Worm (Caenorhabditis elegans) whole organism, mixed stage, embryonic: ENCODE measurements around the gene K04C1.5.

Source experiments
- M03D4.4 ChIP-seq: sonication (generic microtip); optimal IDR thresholded peaks from 2 replicates; lab custom pipeline; 2017; ENCODE audit warnings: mild to moderate bottlenecking, missing genetic modification characterization, missing compliant biosample characterization
- bed-3 ChIP-seq: fragments of 200-800 bp; sonication (Bioruptor generic); optimal IDR thresholded peaks from 3 replicates; lab custom pipeline; 2018; ENCODE audit warnings: mild to moderate bottlenecking, missing genetic modification characterization, moderate library complexity, missing compliant biosample characterization
- blmp-1 ChIP-seq: fragments of 150-350 bp; optimal IDR thresholded peaks from 2 replicates; lab custom pipeline; 2014; ENCODE audit warnings: missing biosample characterization, missing genetic modification characterization
- ceh-39 ChIP-seq: fragments of 150-350 bp; optimal IDR thresholded peaks from 2 replicates; lab custom pipeline; 2014; ENCODE audit warnings: missing biosample characterization, missing genetic modification characterization
- ceh-43 ChIP-seq: fragments of 200-800 bp; sonication (Bioruptor generic); optimal IDR thresholded peaks from 2 replicates; lab custom pipeline; 2018; ENCODE audit warnings: mild to moderate bottlenecking, missing genetic modification characterization, moderate library complexity, missing compliant biosample characterization
- ceh-83 ChIP-seq: fragments of 200-800 bp; sonication (Bioruptor generic); optimal IDR thresholded peaks from 2 replicates; lab custom pipeline; 2018; ENCODE audit warnings: mild to moderate bottlenecking, missing genetic modification characterization, missing compliant biosample characterization
- cnd-1 ChIP-seq: fragments of 200-800 bp; sonication (Bioruptor generic); optimal IDR thresholded peaks from 2 replicates; lab custom pipeline; 2018; ENCODE audit warnings: mild to moderate bottlenecking, missing genetic modification characterization, missing compliant biosample characterization
- drap-1 ChIP-seq: fragments of 200-800 bp; sonication (Bioruptor generic); optimal IDR thresholded peaks from 3 replicates; lab custom pipeline; 2018; ENCODE audit warnings: mild to moderate bottlenecking, missing genetic modification characterization, missing compliant biosample characterization
- elt-1 ChIP-seq: sonication (generic microtip); optimal IDR thresholded peaks from 2 replicates; lab custom pipeline; 2017; ENCODE audit warnings: missing genetic modification characterization, mild to moderate bottlenecking, missing compliant biosample characterization, antibody characterized with exemption, moderate library complexity, borderline replicate concordance; ENCODE audit not compliant: insufficient read depth
- elt-3 ChIP-seq: fragments of 150-350 bp; optimal IDR thresholded peaks from 2 replicates; lab custom pipeline; 2014; ENCODE audit warnings: missing biosample characterization, missing genetic modification characterization
- ham-2 ChIP-seq: fragments of 200-800 bp; sonication (Bioruptor generic); optimal IDR thresholded peaks from 2 replicates; lab custom pipeline; 2018; ENCODE audit warnings: mild to moderate bottlenecking, missing genetic modification characterization, missing compliant biosample characterization
- hlh-1 ChIP-seq: fragments of 150-350 bp; optimal IDR thresholded peaks from 2 replicates; lab custom pipeline; 2014; ENCODE audit warnings: missing biosample characterization, missing genetic modification reagents, missing genetic modification characterization
- lin-32 ChIP-seq: fragments of 200-800 bp; sonication (Bioruptor generic); optimal IDR thresholded peaks from 2 replicates; lab custom pipeline; 2018; ENCODE audit warnings: mild to moderate bottlenecking, missing genetic modification characterization, missing compliant biosample characterization
- mep-1 ChIP-seq: fragments of 150-350 bp; optimal IDR thresholded peaks from 2 replicates; lab custom pipeline; 2017; ENCODE audit warnings: missing biosample characterization, missing genetic modification reagents, missing genetic modification characterization, inconsistent platforms
- mls-2 ChIP-seq: sonication (generic microtip); optimal IDR thresholded peaks from 2 replicates; lab custom pipeline; 2016; ENCODE audit warnings: mild to moderate bottlenecking, missing genetic modification characterization, moderate library complexity, missing compliant biosample characterization
- nhr-12 ChIP-seq: fragments of 150-350 bp; optimal IDR thresholded peaks from 2 replicates; lab custom pipeline; 2014; ENCODE audit warnings: missing biosample characterization, missing genetic modification characterization
- nhr-2 ChIP-seq: fragments of 150-350 bp; optimal IDR thresholded peaks from 2 replicates; lab custom pipeline; 2014; ENCODE audit warnings: missing biosample characterization, missing genetic modification characterization
- nhr-237 ChIP-seq: fragments of 150-350 bp; optimal IDR thresholded peaks from 2 replicates; lab custom pipeline; 2014; ENCODE audit warnings: missing biosample characterization, missing genetic modification characterization
- nhr-76 ChIP-seq: sonication (generic microtip); optimal IDR thresholded peaks from 2 replicates; lab custom pipeline; 2017; ENCODE audit warnings: missing biosample characterization, missing genetic modification characterization
- sem-2 ChIP-seq: fragments of 200-800 bp; sonication (Bioruptor generic); optimal IDR thresholded peaks from 2 replicates; lab custom pipeline; 2018; ENCODE audit warnings: mild to moderate bottlenecking, missing genetic modification characterization, missing compliant biosample characterization
- snpc-4 ChIP-seq: fragments of 150-350 bp; optimal IDR thresholded peaks from 2 replicates; lab custom pipeline; 2014; ENCODE audit warnings: missing biosample characterization, missing genetic modification characterization
- sptf-1 ChIP-seq: sonication (generic microtip); optimal IDR thresholded peaks from 2 replicates; lab custom pipeline; 2017; ENCODE audit warnings: mild to moderate bottlenecking, missing genetic modification characterization, moderate library complexity, missing compliant biosample characterization
- tbx-8 ChIP-seq: fragments of 200-800 bp; sonication (Bioruptor generic); optimal IDR thresholded peaks from 2 replicates; lab custom pipeline; 2018; ENCODE audit warnings: mild to moderate bottlenecking, missing genetic modification characterization, moderate library complexity, missing compliant biosample characterization
- unc-39 ChIP-seq: fragments of 150-350 bp; optimal IDR thresholded peaks from 2 replicates; lab custom pipeline; 2014; ENCODE audit warnings: missing biosample characterization, missing genetic modification characterization
- zip-8 ChIP-seq: fragments of 150-350 bp; optimal IDR thresholded peaks from 2 replicates; lab custom pipeline; 2014; ENCODE audit warnings: missing biosample characterization, missing genetic modification characterization
- ztf-11 ChIP-seq: fragments of 150-350 bp; optimal IDR thresholded peaks from 2 replicates; lab custom pipeline; 2014; ENCODE audit warnings: missing biosample characterization, missing genetic modification characterization

K04C1.5 gene

DNA sequence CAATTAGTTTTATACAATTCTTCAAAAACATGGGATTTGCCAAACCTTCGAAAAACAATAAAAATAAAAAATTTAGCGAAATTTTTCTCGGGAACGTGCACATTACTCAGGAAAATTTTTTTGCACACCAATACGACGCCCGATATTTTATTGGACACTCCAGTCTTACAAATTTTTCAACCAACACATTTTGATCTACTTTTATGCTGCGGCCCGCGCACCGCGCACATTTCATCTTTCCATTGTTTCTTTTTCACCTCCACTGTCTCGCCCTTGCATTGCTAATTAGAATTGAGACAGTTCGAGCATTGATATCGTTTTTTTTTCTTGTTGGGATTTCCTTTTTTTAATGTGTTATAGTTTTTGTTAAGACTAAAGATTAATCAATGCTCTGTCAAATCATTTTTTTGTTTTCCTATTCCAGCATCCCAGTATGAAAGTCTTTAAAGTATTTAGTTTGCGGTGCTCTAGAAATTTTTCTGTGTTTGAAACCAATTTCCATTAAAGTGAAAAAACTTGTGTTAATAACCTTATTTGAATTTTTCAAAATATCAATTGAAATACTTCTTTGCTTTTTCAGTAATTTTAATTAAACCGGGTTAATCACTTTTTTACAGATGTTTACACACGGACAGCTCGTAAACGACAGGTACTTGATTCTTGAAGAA lies at the start of gene K04C1.5:
Gene K04C1.5 (plus strand): TSS at position 618 of the 668 bp plus-strand sequence.
- TF ChIP-seq ceh-83 (GFP tag; lab: Kevin White, UChicago): no peak
- TF ChIP-seq unc-39 (tag; lab: Kevin White, UChicago): no peak
- no peak for TF ChIP-seq ham-2

DNA sequence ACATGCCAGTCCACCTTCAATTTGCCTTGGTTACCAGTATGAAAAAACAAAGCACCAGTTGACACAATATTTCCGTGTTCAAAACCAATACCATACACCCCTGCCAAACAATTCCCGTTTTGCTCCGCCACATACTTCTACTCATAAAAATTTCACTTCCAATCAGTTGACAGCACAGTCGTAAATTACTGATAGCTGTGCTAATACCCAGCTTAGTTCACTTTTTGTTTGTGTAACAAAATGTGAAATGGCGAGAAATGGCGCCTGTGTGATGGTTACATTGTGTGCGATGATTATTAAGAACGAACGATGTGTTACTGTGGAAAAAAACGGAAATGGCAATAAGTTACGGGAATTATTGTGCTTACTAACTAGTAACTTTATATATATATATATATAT lies 41.5 kb upstream of the K04C1.5 start:
- TF ChIP-seq mls-2 (tag; lab: Kevin White, UChicago) (no peak), mep-1 (tag; lab: Kevin White, UChicago) (no peak)

DNA sequence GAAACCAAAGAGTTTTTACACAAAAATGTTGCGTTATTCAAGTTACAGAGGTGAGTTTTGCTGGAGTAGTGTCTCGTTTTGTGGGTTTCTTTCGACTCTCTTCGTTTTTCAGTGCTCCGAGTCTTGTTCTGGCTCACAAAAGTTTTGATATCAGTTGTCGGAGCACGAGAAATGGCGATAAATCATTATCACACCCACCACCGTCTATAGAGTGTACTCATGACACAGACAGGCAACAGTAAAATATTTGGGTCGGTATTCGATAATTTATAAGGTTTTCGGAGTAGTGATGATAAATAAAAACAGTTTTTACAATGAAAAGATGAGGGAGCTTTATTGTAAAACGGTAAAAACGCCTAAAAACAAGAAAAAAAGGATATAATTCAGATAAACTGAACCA lies 39.9 kb upstream of the K04C1.5 start, which contains the start of gene ceh-37:
Gene ceh-37 (minus strand): TSS at position 59 of the 400 bp plus-strand sequence.
- no peak for TF ChIP-seq elt-1 (tag; lab: Kevin White, UChicago)
- TF ChIP-seq drap-1 (GFP tag; lab: Kevin White, UChicago): no peak
- TF ChIP-seq unc-39 (tag; lab: Kevin White, UChicago): no peak
- no peak for TF ChIP-seq M03D4.4 (tag; lab: Kevin White, UChicago)
- TF ChIP-seq bed-3 (GFP tag; lab: Kevin White, UChicago): no peak
- TF ChIP-seq hlh-1: no peak
- TF ChIP-seq mep-1 (tag; lab: Kevin White, UChicago): no peak
- TF ChIP-seq sem-2 (GFP tag; lab: Kevin White, UChicago): no peak
- TF ChIP-seq nhr-76 (tag; lab: Kevin White, UChicago): no peak
- TF ChIP-seq ceh-39 (tag; lab: Kevin White, UChicago): no peak
- no peak for TF ChIP-seq nhr-2 (tag; lab: Kevin White, UChicago)
- TF ChIP-seq nhr-237 (tag; lab: Kevin White, UChicago): no peak
- TF ChIP-seq tbx-8: no peak
- TF ChIP-seq lin-32 (GFP tag; lab: Kevin White, UChicago): no peak
- no peak for TF ChIP-seq snpc-4
- TF ChIP-seq ceh-83 (GFP tag; lab: Kevin White, UChicago): no peak
- TF ChIP-seq sptf-1 (tag; lab: Kevin White, UChicago): no peak

DNA sequence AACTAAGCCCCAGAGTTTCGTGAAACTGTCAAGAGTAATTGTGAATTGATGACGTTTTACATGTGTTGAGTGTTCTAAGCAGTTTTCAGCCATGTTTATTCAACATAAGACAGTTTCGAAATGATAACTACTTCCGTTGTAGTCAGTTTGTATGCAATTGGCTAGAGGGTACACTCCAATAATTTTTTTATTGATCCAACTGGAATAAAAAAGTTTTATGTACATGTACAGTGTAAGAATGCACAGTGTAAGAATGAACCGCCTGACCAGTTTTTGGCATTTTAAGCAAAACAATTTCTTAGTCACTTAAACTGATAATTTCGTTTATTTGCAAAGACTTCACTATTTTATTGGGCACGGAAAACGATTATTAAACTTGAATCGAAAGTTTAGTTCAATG lies 34.5 kb upstream of the K04C1.5 start:
- TF ChIP-seq ztf-11 (tag; lab: Kevin White, UChicago) (no peak), drap-1 (GFP tag; lab: Kevin White, UChicago) (no peak), elt-3 (no peak), lin-32 (GFP tag; lab: Kevin White, UChicago) (no peak), sptf-1 (tag; lab: Kevin White, UChicago) (no peak), elt-1 (tag; lab: Kevin White, UChicago) (no peak), cnd-1 (tag; lab: Kevin White, UChicago) (no peak), ceh-39 (tag; lab: Kevin White, UChicago) (no peak), nhr-12 (tag; lab: Kevin White, UChicago) (no peak)

DNA sequence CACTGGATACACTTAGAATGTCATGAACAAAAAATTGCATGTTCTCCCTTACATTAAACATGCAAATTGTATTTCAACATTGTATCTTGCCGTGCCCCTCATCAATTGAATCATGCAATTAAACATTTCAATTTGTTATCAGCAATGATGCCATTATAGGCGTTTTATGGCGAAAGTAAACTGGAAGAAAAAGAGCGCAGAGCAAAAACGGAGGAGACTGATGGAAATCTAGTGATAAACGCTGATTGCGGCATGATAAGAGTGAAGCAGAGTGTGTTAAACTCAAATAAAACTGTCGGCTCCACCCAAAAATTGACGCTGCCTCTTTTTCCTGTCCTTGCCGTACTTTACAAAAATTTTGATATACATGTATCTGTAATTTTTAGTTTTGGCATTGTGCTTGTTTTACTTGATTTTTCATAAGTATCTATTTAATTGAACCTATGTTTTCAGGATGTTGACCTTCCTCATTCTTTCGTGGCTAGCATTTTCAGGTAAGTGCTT lies 33.3 kb upstream of the K04C1.5 start, which contains the start of gene K06G5.1:
Gene K06G5.1 (plus strand): TSS at position 454 of the 504 bp plus-strand sequence.
- TF ChIP-seq nhr-237 (tag; lab: Kevin White, UChicago) (no peak), ham-2 (no peak), sptf-1 (tag; lab: Kevin White, UChicago) (no peak), blmp-1 (tag; lab: Kevin White, UChicago) (no peak), tbx-8 (no peak), zip-8 (tag; lab: Kevin White, UChicago) (no peak)

DNA sequence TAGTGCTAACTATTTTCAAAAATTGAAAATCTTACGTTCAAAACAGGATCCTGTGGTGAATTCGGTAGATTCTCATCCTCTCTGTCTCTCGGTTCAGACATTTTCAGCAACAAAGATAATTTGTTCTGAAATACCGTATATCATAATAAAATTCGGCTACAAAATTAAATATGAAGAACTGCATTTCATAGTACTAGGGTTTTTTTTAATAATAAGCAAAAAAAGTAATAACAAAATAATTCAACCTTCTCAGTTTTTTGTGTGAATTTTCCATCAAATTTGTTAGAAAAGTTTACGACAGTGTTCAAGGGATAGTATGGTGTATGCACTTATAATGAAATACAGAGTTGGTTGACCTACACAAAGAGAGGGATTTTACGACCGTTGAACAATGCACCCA lies 24.7 kb upstream of the K04C1.5 start, which contains the start of gene K06G5.3:
Gene K06G5.3 (minus strand): TSS at position 101 of the 400 bp plus-strand sequence.
- TF ChIP-seq ham-2: no peak
- no peak for TF ChIP-seq hlh-1
- no peak for TF ChIP-seq nhr-76 (tag; lab: Kevin White, UChicago)
- TF ChIP-seq ceh-43 (GFP tag; lab: Kevin White, UChicago): no peak
- no peak for TF ChIP-seq bed-3 (GFP tag; lab: Kevin White, UChicago)
- no peak for TF ChIP-seq snpc-4
